Worm (Caenorhabditis elegans) whole organism, L4/young adult: ENCODE data around the gene srpa-72.

Experiments used
- W03F9.2 ChIP-seq: fragments of 150-350 bp; optimal IDR thresholded peaks from 2 replicates; lab custom pipeline; 2014; ENCODE audit warnings: missing biosample characterization, missing genetic modification characterization
- dao-5 ChIP-seq: sonication (generic microtip); optimal IDR thresholded peaks from 2 replicates; lab custom pipeline; 2016; ENCODE audit warnings: missing genotype, missing genetic modification characterization, moderate library complexity, missing compliant biosample characterization

ce11 chrII:2752536-2752935 lies 34.7 kb upstream of the srpa-72 start, which contains the start of gene F29A7.6:
- TF ChIP-seq W03F9.2 (peak; percentile 76), dao-5 (tag; lab: Kevin White, UChicago) (no peak)
